Fruit fly (Drosophila melanogaster) S2 (cell line): ENCODE data around the gene Hsc70-3.

Experiments
- CG8478 ChIP-seq: fragments of >200 bp; optimal IDR thresholded peaks from 2 replicates; lab custom pipeline; 2018
- CTCF ChIP-seq, 2 experiments: fragments of >200 bp; optimal IDR thresholded peaks; 2 replicates each; lab custom pipeline; 2018

DNA sequence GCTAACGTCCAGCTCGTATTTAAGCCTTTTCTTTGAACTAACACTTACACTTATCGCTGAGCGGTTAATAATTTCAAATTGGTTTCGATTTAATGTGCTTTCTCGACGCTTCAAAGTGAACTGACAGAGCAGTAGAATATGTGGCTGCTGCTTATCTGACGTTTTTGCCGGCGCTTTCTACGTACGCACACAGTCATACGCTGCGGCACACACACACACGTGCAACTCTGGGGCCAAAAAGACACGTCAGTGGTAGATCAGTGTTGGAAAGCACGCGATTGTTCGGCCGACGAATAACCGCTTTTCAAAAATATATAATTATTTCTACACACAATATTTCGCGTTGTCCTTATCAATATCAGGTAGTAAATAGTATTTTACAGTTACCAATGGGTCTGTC, 721 bp downstream of the Hsc70-3 start:
- TF ChIP-seq CTCF (optimal IDR thresholded peaks at IDR 0.05; lab: Kevin White, UChicago): no peak
- TF ChIP-seq CG8478: no peak
